Worm (Caenorhabditis elegans) whole organism, young adult: ENCODE data around the gene ule-3.

Experiments
- B0019.2 ChIP-seq: fragments of 200-800 bp; sonication (Bioruptor generic); conservative IDR thresholded peaks from 2 replicates; pipeline ENCODE4 v1.3.6; 2022; ENCODE audit warnings: missing genetic modification reagents, missing genetic modification characterization, missing compliant biosample characterization
- B0035.1 ChIP-seq: sonication (generic microtip); optimal IDR thresholded peaks from 2 replicates; lab custom pipeline; 2016; ENCODE audit warnings: missing genetic modification characterization, mild to moderate bottlenecking, missing compliant biosample characterization, missing genotype, missing genetic modification reagents
- B0336.3 ChIP-seq: fragments of 200-800 bp; sonication (Bioruptor generic); IDR thresholded peaks from 2 replicates; pipeline ENCODE4 v1.3.6; 2022; ENCODE audit warnings: missing genetic modification characterization, missing compliant biosample characterization
- C06A6.2 ChIP-seq: fragments of 200-800 bp; sonication (Bioruptor generic); conservative IDR thresholded peaks from 2 replicates; pipeline ENCODE4 v1.3.6; 2022; ENCODE audit warnings: missing genetic modification characterization, missing compliant biosample characterization
- C17E4.6 ChIP-seq: fragments of 200-800 bp; sonication (Bioruptor generic); IDR thresholded peaks from 2 replicates; pipeline ENCODE4 v1.3.6; 2022; ENCODE audit warnings: missing genetic modification reagents, missing genetic modification characterization, missing compliant biosample characterization
- F22D6.2 ChIP-seq: sonication (generic microtip); optimal IDR thresholded peaks from 2 replicates; lab custom pipeline; 2016; ENCODE audit warnings: mild to moderate bottlenecking, missing genetic modification characterization, missing compliant biosample characterization
- F49E8.2 ChIP-seq: sonication (generic microtip); optimal IDR thresholded peaks from 3 replicates; lab custom pipeline; 2017; ENCODE audit warnings: missing genetic modification characterization, mild to moderate bottlenecking, missing compliant biosample characterization, antibody characterized with exemption, moderate library complexity; ENCODE audit not compliant: insufficient read depth
- F52B5.7 ChIP-seq: sonication (generic microtip); optimal IDR thresholded peaks from 2 replicates; lab custom pipeline; 2016; ENCODE audit warnings: mild to moderate bottlenecking, missing genetic modification characterization, missing compliant biosample characterization
- F57C9.4 ChIP-seq: sonication (generic microtip); optimal IDR thresholded peaks from 2 replicates; lab custom pipeline; 2017; ENCODE audit warnings: mild to moderate bottlenecking, missing genetic modification characterization, missing compliant biosample characterization
- K11D2.4 ChIP-seq: fragments of 200-800 bp; sonication (Bioruptor generic); IDR thresholded peaks from 2 replicates; pipeline ENCODE4 v1.3.6; 2022; ENCODE audit warnings: missing genetic modification reagents, missing genetic modification characterization, missing compliant biosample characterization
- T26A5.8 ChIP-seq: sonication (generic microtip); optimal IDR thresholded peaks from 2 replicates; lab custom pipeline; 2016; ENCODE audit warnings: missing genetic modification characterization, missing compliant biosample characterization
- Y67H2A.10 ChIP-seq: fragments of 200-800 bp; sonication (Bioruptor generic); conservative IDR thresholded peaks from 2 replicates; pipeline ENCODE4 v1.3.6; 2022; ENCODE audit warnings: missing genetic modification reagents, missing genetic modification characterization, missing compliant biosample characterization
- ZK185.1 ChIP-seq: sonication (generic microtip); optimal IDR thresholded peaks from 2 replicates; lab custom pipeline; 2016; ENCODE audit warnings: mild to moderate bottlenecking, missing genetic modification characterization, missing compliant biosample characterization; ENCODE audit not compliant: poor library complexity, severe bottlenecking
- akir-1 ChIP-seq: fragments of 200-800 bp; sonication (Bioruptor generic); optimal IDR thresholded peaks from 2 replicates; lab custom pipeline; 2018; ENCODE audit warnings: mild to moderate bottlenecking, missing genetic modification characterization, moderate library complexity, missing compliant biosample characterization
- athp-1 ChIP-seq: sonication (generic microtip); optimal IDR thresholded peaks from 2 replicates; lab custom pipeline; 2017; ENCODE audit warnings: mild to moderate bottlenecking, missing genetic modification characterization, missing compliant biosample characterization
- bed-1 ChIP-seq: fragments of 200-800 bp; sonication (Bioruptor generic); IDR thresholded peaks from 2 replicates; pipeline ENCODE4 v1.3.6; 2022; ENCODE audit warnings: missing genetic modification reagents, missing genetic modification characterization, missing compliant biosample characterization
- bed-2 ChIP-seq: fragments of 200-800 bp; sonication (Bioruptor generic); IDR thresholded peaks from 2 replicates; pipeline ENCODE4 v1.3.6; 2022; ENCODE audit warnings: missing genetic modification reagents, missing genetic modification characterization, missing compliant biosample characterization
- ccch-3 ChIP-seq: fragments of 200-800 bp; sonication (Bioruptor generic); optimal IDR thresholded peaks from 2 replicates; lab custom pipeline; 2018; ENCODE audit warnings: mild to moderate bottlenecking, missing genetic modification characterization, missing compliant biosample characterization
- ceh-40 ChIP-seq: fragments of 200-800 bp; sonication (Bioruptor generic); IDR thresholded peaks from 2 replicates; pipeline ENCODE4 v1.3.6; 2022; ENCODE audit warnings: missing genetic modification characterization, missing compliant biosample characterization
- ceh-58 ChIP-seq: fragments of 200-800 bp; sonication (Bioruptor generic); IDR thresholded peaks from 2 replicates; pipeline ENCODE4 v1.3.6; 2022; ENCODE audit warnings: missing genetic modification characterization, missing compliant biosample characterization
- dpff-1 ChIP-seq: sonication (generic microtip); optimal IDR thresholded peaks from 2 replicates; lab custom pipeline; 2017; ENCODE audit warnings: mild to moderate bottlenecking, missing genetic modification characterization, missing compliant biosample characterization
- efl-1 ChIP-seq: fragments of 150-350 bp; optimal IDR thresholded peaks from 2 replicates; lab custom pipeline; 2014; ENCODE audit warnings: missing biosample characterization, missing genetic modification reagents, missing genetic modification characterization
- egl-18 ChIP-seq: fragments of 200-800 bp; sonication (Bioruptor generic); IDR thresholded peaks from 2 replicates; pipeline ENCODE4 v1.3.6; 2022; ENCODE audit warnings: missing genetic modification reagents, missing genetic modification characterization, missing compliant biosample characterization
- egl-44 ChIP-seq: fragments of 200-800 bp; sonication (Bioruptor generic); IDR thresholded peaks from 2 replicates; pipeline ENCODE4 v1.3.6; 2022; ENCODE audit warnings: missing genetic modification reagents, missing genetic modification characterization, missing compliant biosample characterization
- ekl-4 ChIP-seq: fragments of 200-800 bp; sonication (Bioruptor generic); IDR thresholded peaks from 2 replicates; pipeline ENCODE4 v1.3.6; 2022; ENCODE audit warnings: missing genetic modification reagents, missing genetic modification characterization, missing compliant biosample characterization
- ets-4 ChIP-seq: fragments of 200-800 bp; sonication (Bioruptor generic); optimal IDR thresholded peaks from 2 replicates; lab custom pipeline; 2018; ENCODE audit warnings: mild to moderate bottlenecking, missing genetic modification characterization, missing compliant biosample characterization
- let-607 ChIP-seq, 2 experiments: fragments of 200-800 bp in 1 of 2; sonication (Bioruptor generic) in 1 of 2; sonication (generic microtip) in 1 of 2; optimal IDR thresholded peaks; 2 replicates each; lab custom pipeline; 2016 to 2018; ENCODE audit warnings: mild to moderate bottlenecking in 2 of 2, missing compliant biosample characterization in 2 of 2, missing genetic modification characterization in 2 of 2, moderate library complexity in 2 of 2, missing genotype in 1 of 2
- mes-4 ChIP-seq: sonication (generic microtip); optimal IDR thresholded peaks from 2 replicates; lab custom pipeline; 2016; ENCODE audit warnings: missing genotype, missing genetic modification characterization, missing compliant biosample characterization
- nfya-2 ChIP-seq: fragments of 200-800 bp; sonication (Bioruptor generic); IDR thresholded peaks from 2 replicates; pipeline ENCODE4 v1.3.6; 2022; ENCODE audit warnings: missing genetic modification reagents, missing genetic modification characterization, missing compliant biosample characterization
- nfyb-1 ChIP-seq: fragments of 200-800 bp; sonication (Bioruptor generic); IDR thresholded peaks from 2 replicates; pipeline ENCODE4 v1.3.6; 2022; ENCODE audit warnings: missing genetic modification reagents, missing genetic modification characterization, missing compliant biosample characterization
- nhr-27 ChIP-seq: fragments of 200-800 bp; sonication (Bioruptor generic); optimal IDR thresholded peaks from 2 replicates; lab custom pipeline; 2018; ENCODE audit warnings: mild to moderate bottlenecking, missing genetic modification characterization, moderate library complexity, missing compliant biosample characterization
- nhr-80 ChIP-seq: sonication (generic microtip); optimal IDR thresholded peaks from 2 replicates; lab custom pipeline; 2016; ENCODE audit warnings: missing genetic modification characterization, missing compliant biosample characterization
- pbrm-1 ChIP-seq: fragments of 200-800 bp; sonication (Bioruptor generic); IDR thresholded peaks from 2 replicates; pipeline ENCODE4 v1.3.6; 2022; ENCODE audit warnings: missing genetic modification reagents, missing genetic modification characterization, missing compliant biosample characterization
- repo-1 ChIP-seq: sonication (generic microtip); optimal IDR thresholded peaks from 2 replicates; lab custom pipeline; 2017; ENCODE audit warnings: mild to moderate bottlenecking, missing genetic modification characterization, missing compliant biosample characterization
- sdz-38 ChIP-seq: sonication (generic microtip); optimal IDR thresholded peaks from 2 replicates; lab custom pipeline; 2016; ENCODE audit warnings: missing genotype, missing genetic modification characterization, missing compliant biosample characterization
- sea-2 ChIP-seq: fragments of 200-800 bp; sonication (Bioruptor generic); IDR thresholded peaks from 2 replicates; pipeline ENCODE4 v1.3.6; 2022; ENCODE audit warnings: missing genetic modification characterization, missing compliant biosample characterization
- snpc-1.1 ChIP-seq: sonication (generic microtip); optimal IDR thresholded peaks from 2 replicates; lab custom pipeline; 2017; ENCODE audit warnings: missing genetic modification characterization, mild to moderate bottlenecking, missing compliant biosample characterization, antibody characterized with exemption, moderate library complexity, missing genotype, missing genetic modification reagents; ENCODE audit not compliant: insufficient read depth
- snpc-3.4 ChIP-seq: sonication (generic microtip); optimal IDR thresholded peaks from 2 replicates; lab custom pipeline; 2017; ENCODE audit warnings: missing genetic modification characterization, mild to moderate bottlenecking, missing compliant biosample characterization, antibody characterized with exemption, moderate library complexity, missing genotype, missing genetic modification reagents
- sptf-2 ChIP-seq: fragments of 200-800 bp; sonication (Bioruptor generic); optimal IDR thresholded peaks from 2 replicates; lab custom pipeline; 2018; ENCODE audit warnings: mild to moderate bottlenecking, missing genetic modification characterization, missing compliant biosample characterization
- tbx-9 ChIP-seq: sonication (generic microtip); optimal IDR thresholded peaks from 2 replicates; lab custom pipeline; 2016; ENCODE audit warnings: borderline replicate concordance, missing genetic modification characterization, inconsistent platforms, missing compliant biosample characterization
- unc-62 ChIP-seq: fragments of 150-350 bp; optimal IDR thresholded peaks from 2 replicates; lab custom pipeline; 2014; ENCODE audit warnings: missing biosample characterization, missing genetic modification reagents, missing genetic modification characterization
- zfh-2 ChIP-seq: fragments of 200-800 bp; sonication (Bioruptor generic); conservative IDR thresholded peaks from 2 replicates; pipeline ENCODE4 v1.3.6; 2022; ENCODE audit warnings: missing genetic modification reagents, missing genetic modification characterization, missing compliant biosample characterization
- zim-3 ChIP-seq: sonication (generic microtip); optimal IDR thresholded peaks from 2 replicates; lab custom pipeline; 2017; ENCODE audit warnings: mild to moderate bottlenecking, missing genetic modification characterization, moderate library complexity, missing compliant biosample characterization
- ztf-25 ChIP-seq: fragments of 200-800 bp; sonication (Bioruptor generic); IDR thresholded peaks from 2 replicates; pipeline ENCODE4 v1.3.6; 2022; ENCODE audit warnings: missing genetic modification reagents, missing genetic modification characterization, missing compliant biosample characterization
- ztf-26 ChIP-seq: sonication (generic microtip); optimal IDR thresholded peaks from 2 replicates; lab custom pipeline; 2017; ENCODE audit warnings: missing genetic modification characterization, missing compliant biosample characterization
- ztf-3 ChIP-seq: fragments of 200-800 bp; sonication (Bioruptor generic); optimal IDR thresholded peaks from 2 replicates; lab custom pipeline; 2018; ENCODE audit warnings: mild to moderate bottlenecking, missing genetic modification characterization, missing compliant biosample characterization

Gene ule-3

DNA sequence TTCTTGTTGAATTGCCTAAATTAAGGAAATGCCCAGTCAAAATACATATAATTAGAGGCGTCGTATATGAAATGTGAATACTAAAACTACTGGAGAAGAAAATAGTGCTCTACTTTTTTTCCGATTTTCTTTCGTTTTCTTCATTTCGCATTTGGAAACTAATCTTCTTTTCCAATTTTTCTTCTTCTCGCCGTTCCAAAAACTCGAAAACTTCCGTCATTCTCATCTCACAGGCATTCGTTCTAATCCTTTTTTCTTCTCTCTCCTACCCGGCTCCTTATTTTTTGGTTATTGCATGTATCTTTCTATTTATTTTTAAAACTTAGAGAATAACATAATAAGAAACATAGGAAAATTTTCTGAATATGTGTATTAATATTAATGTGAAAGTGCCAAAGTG, 39.3 kb downstream of the ule-3 start:
- no peak for TF ChIP-seq ztf-25 (GFP tag; lab: Robert Waterston, UW)
- TF ChIP-seq snpc-3.4 (tag; lab: Kevin White, UChicago): no peak
- no peak for TF ChIP-seq Y67H2A.10
- TF ChIP-seq F52B5.7 (tag; lab: Kevin White, UChicago): no peak
- no peak for TF ChIP-seq nhr-27 (tag; lab: Kevin White, UChicago)
- no peak for TF ChIP-seq sea-2 (GFP tag; lab: Robert Waterston, UW)
- TF ChIP-seq T26A5.8 (tag; lab: Kevin White, UChicago): no peak
- no peak for TF ChIP-seq B0035.1
- TF ChIP-seq mes-4 (tag; lab: Kevin White, UChicago): no peak
- TF ChIP-seq ceh-58 (GFP tag; lab: Robert Waterston, UW): no peak
- TF ChIP-seq sdz-38: no peak
- no peak for TF ChIP-seq F22D6.2
- TF ChIP-seq F49E8.2 (tag; lab: Kevin White, UChicago): no peak
- no peak for TF ChIP-seq zfh-2 (GFP tag; lab: Robert Waterston, UW)
- no peak for TF ChIP-seq ZK185.1 (tag; lab: Kevin White, UChicago)
- no peak for TF ChIP-seq nfyb-1 (GFP tag; lab: Robert Waterston, UW)
- TF ChIP-seq dpff-1 (tag; lab: Kevin White, UChicago): no peak
- TF ChIP-seq C17E4.6 (GFP tag; lab: Robert Waterston, UW): no peak
- TF ChIP-seq athp-1: no peak

DNA sequence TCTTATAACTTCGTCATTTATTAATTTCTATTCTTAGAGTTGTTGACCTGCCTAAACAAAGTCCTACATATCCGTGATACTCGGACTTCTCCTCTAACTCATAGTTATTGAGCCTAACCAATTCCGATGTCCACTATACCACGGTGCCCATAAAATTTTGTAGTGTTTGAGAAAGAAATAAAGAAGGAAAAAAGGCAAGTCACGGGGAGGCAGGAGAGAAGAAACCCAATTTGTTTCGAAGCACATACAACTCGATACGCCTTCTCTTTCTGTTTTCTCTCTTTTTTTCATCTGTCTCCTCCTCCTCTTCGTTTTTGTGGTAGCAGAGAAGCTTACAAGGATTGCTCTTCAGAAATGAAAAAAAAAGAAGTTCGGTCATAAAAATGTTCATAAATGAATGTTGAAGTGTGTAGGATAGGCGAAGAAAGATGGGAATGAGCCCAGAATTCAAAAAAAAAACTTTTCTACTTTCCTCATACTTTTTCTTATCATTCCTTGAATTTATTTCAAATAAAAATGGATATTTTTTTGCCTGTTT, 41.2 kb downstream of the ule-3 start:
- TF ChIP-seq C06A6.2 (GFP tag; lab: Robert Waterston, UW) (no peak), bed-1 (GFP tag; lab: Robert Waterston, UW) (no peak), sptf-2 (GFP tag; lab: Kevin White, UChicago) (no peak), F49E8.2 (tag; lab: Kevin White, UChicago) (no peak), let-607 (tag; optimal IDR thresholded peaks at IDR 0.05; lab: Kevin White, UChicago) (no peak), ccch-3 (GFP tag; lab: Kevin White, UChicago) (no peak), nhr-80 (no peak), B0019.2 (GFP tag; lab: Robert Waterston, UW) (no peak), pbrm-1 (no peak), efl-1 (GFP tag; lab: Kevin White, UChicago) (no peak), F57C9.4 (tag; lab: Kevin White, UChicago) (no peak), bed-2 (GFP tag; lab: Robert Waterston, UW) (no peak), egl-44 (GFP tag; lab: Robert Waterston, UW) (no peak), K11D2.4 (no peak), C17E4.6 (GFP tag; lab: Robert Waterston, UW) (no peak), nfyb-1 (GFP tag; lab: Robert Waterston, UW) (no peak), akir-1 (GFP tag; lab: Kevin White, UChicago) (no peak), unc-62 (GFP tag; lab: Kevin White, UChicago) (no peak), nfya-2 (GFP tag; lab: Robert Waterston, UW) (no peak)
- TF ChIP-seq, all 124 proteins: peak for 0

ce11 chrV:10838204-10838603, 44.6 kb downstream of the ule-3 start:
- TF ChIP-seq ekl-4: no peak
- TF ChIP-seq ztf-26: no peak
- TF ChIP-seq ceh-40 (GFP tag; lab: Robert Waterston, UW): no peak
- TF ChIP-seq B0336.3 (GFP tag; lab: Robert Waterston, UW): no peak
- no peak for TF ChIP-seq ets-4 (GFP tag; lab: Kevin White, UChicago)
- no peak for TF ChIP-seq F49E8.2 (tag; lab: Kevin White, UChicago)
- no peak for TF ChIP-seq dpff-1 (tag; lab: Kevin White, UChicago)
- no peak for TF ChIP-seq zim-3 (tag; lab: Kevin White, UChicago)
- no peak for TF ChIP-seq unc-62 (GFP tag; lab: Kevin White, UChicago)
- no peak for TF ChIP-seq nfyb-1 (GFP tag; lab: Robert Waterston, UW)
- no peak for TF ChIP-seq B0019.2 (GFP tag; lab: Robert Waterston, UW)
- TF ChIP-seq egl-18: no peak
- TF ChIP-seq egl-44 (GFP tag; lab: Robert Waterston, UW): no peak
- TF ChIP-seq repo-1: no peak
- TF ChIP-seq snpc-1.1 (tag; lab: Kevin White, UChicago): no peak
- TF ChIP-seq ztf-3 (GFP tag; lab: Kevin White, UChicago): no peak
- no peak for TF ChIP-seq tbx-9 (tag; lab: Kevin White, UChicago)
